Worm (Caenorhabditis elegans): ENCODE measurements around the gene bath-38.

DNA sequence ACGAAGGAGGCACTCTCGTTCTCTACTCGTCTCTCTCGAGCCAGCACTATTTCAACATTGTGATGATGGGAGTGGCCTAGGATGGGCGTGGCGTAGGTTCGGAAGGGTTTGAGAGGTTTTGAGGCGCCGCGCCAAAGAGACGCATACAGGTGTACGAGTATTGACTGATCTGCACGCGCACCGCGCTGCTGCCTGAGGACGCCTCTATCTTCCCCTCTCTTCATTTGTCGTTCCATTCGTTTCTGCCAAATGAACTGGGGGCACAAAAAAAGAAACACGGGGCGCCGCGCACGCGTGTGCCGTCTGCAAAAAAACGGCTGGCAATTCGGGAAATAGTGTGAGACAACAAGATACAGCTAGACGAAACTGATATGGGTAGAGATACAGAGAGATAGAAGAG, 29.1 kb downstream of the bath-38 start, which contains the start of gene lec-2:
- TF ChIP-seq fos-1 (tag; optimal IDR thresholded peaks at IDR 0.05) (no peak), unc-62 (GFP tag; optimal IDR thresholded peaks at IDR 0.05) (no peak), lin-13 (GFP tag; optimal IDR thresholded peaks at IDR 0.05) (no peak)
